Worm (Caenorhabditis elegans) whole organism, late embryonic: ENCODE data around the gene tbx-38.

Source experiments
- K02D7.2 ChIP-seq: sonication (generic microtip); optimal IDR thresholded peaks from 2 replicates; lab custom pipeline; 2017; ENCODE audit warnings: mild to moderate bottlenecking, missing genetic modification characterization, missing compliant biosample characterization
- K09A11.1 ChIP-seq: sonication (generic microtip); optimal IDR thresholded peaks from 2 replicates; lab custom pipeline; 2017; ENCODE audit warnings: antibody characterized with exemption, mild to moderate bottlenecking, missing genetic modification characterization, missing compliant biosample characterization; ENCODE audit not compliant: insufficient read depth
- T23F11.4 ChIP-seq: fragments of 200-800 bp; sonication (Bioruptor generic); optimal IDR thresholded peaks from 2 replicates; lab custom pipeline; 2018; ENCODE audit warnings: mild to moderate bottlenecking, missing genetic modification characterization, missing compliant biosample characterization
- Y22D7AL.16 ChIP-seq: sonication (generic microtip); optimal IDR thresholded peaks from 2 replicates; lab custom pipeline; 2016; ENCODE audit warnings: missing genetic modification characterization, missing compliant biosample characterization
- ahr-1 ChIP-seq: sonication (generic microtip); optimal IDR thresholded peaks from 2 replicates; lab custom pipeline; 2016; ENCODE audit warnings: missing genetic modification characterization, missing compliant biosample characterization
- ceh-18 ChIP-seq: sonication (generic microtip); optimal IDR thresholded peaks from 2 replicates; lab custom pipeline; 2016; ENCODE audit warnings: missing genetic modification characterization, missing compliant biosample characterization
- ceh-19 ChIP-seq: fragments of 200-800 bp; sonication (Bioruptor generic); optimal IDR thresholded peaks from 2 replicates; lab custom pipeline; 2018; ENCODE audit warnings: mild to moderate bottlenecking, missing genetic modification characterization, missing compliant biosample characterization
- ceh-2 ChIP-seq: sonication (generic microtip); optimal IDR thresholded peaks from 2 replicates; lab custom pipeline; 2016; ENCODE audit warnings: missing genotype, missing genetic modification characterization, missing compliant biosample characterization
- ceh-24 ChIP-seq: sonication (generic microtip); optimal IDR thresholded peaks from 2 replicates; lab custom pipeline; 2016; ENCODE audit warnings: mild to moderate bottlenecking, missing genetic modification characterization, missing compliant biosample characterization
- ceh-30 ChIP-seq: fragments of 150-350 bp; optimal IDR thresholded peaks from 2 replicates; lab custom pipeline; 2014; ENCODE audit warnings: missing biosample characterization, missing genetic modification characterization
- ceh-31 ChIP-seq: sonication (generic microtip); optimal IDR thresholded peaks from 2 replicates; lab custom pipeline; 2016; ENCODE audit warnings: missing genetic modification characterization, missing compliant biosample characterization
- ceh-34 ChIP-seq: sonication (generic microtip); optimal IDR thresholded peaks from 2 replicates; lab custom pipeline; 2016; ENCODE audit warnings: mild to moderate bottlenecking, missing genetic modification characterization, missing compliant biosample characterization
- ceh-45 ChIP-seq: fragments of 200-800 bp; sonication (Bioruptor generic); IDR thresholded peaks from 2 replicates; pipeline ENCODE4 v1.3.6; 2022; ENCODE audit warnings: missing genetic modification reagents, missing genetic modification characterization, missing compliant biosample characterization
- ceh-6 ChIP-seq: fragments of 200-800 bp; sonication (Bioruptor generic); optimal IDR thresholded peaks from 2 replicates; lab custom pipeline; 2018; ENCODE audit warnings: mild to moderate bottlenecking, missing genetic modification characterization, missing compliant biosample characterization
- ceh-9 ChIP-seq: sonication (generic microtip); optimal IDR thresholded peaks from 2 replicates; lab custom pipeline; 2016; ENCODE audit warnings: mild to moderate bottlenecking, missing genetic modification characterization, inconsistent platforms, missing compliant biosample characterization
- dve-1 ChIP-seq: sonication (generic microtip); optimal IDR thresholded peaks from 2 replicates; lab custom pipeline; 2017; ENCODE audit warnings: antibody characterized with exemption, mild to moderate bottlenecking, missing genetic modification characterization, missing compliant biosample characterization
- elt-2 ChIP-seq: sonication (generic microtip); optimal IDR thresholded peaks from 2 replicates; lab custom pipeline; 2016; ENCODE audit warnings: missing genetic modification reagents, missing genetic modification characterization, missing compliant biosample characterization
- elt-4 ChIP-seq: sonication (generic microtip); optimal IDR thresholded peaks from 2 replicates; lab custom pipeline; 2016; ENCODE audit warnings: missing genetic modification characterization, missing compliant biosample characterization
- fax-1 ChIP-seq: sonication (generic microtip); optimal IDR thresholded peaks from 2 replicates; lab custom pipeline; 2016; ENCODE audit warnings: missing genotype, missing genetic modification characterization, missing compliant biosample characterization
- fkh-10 ChIP-seq: fragments of 150-350 bp; optimal IDR thresholded peaks from 2 replicates; lab custom pipeline; 2014; ENCODE audit warnings: missing biosample characterization, missing genetic modification reagents, missing genetic modification characterization
- gmeb-2 ChIP-seq: sonication (generic microtip); optimal IDR thresholded peaks from 2 replicates; lab custom pipeline; 2016; ENCODE audit warnings: missing genetic modification characterization, inconsistent platforms, missing compliant biosample characterization
- hlh-8 ChIP-seq: sonication (generic microtip); optimal IDR thresholded peaks from 2 replicates; lab custom pipeline; 2016; ENCODE audit warnings: missing genotype, missing genetic modification characterization, missing compliant biosample characterization
- lin-11 ChIP-seq: fragments of 200-800 bp; sonication (Bioruptor generic); optimal IDR thresholded peaks from 2 replicates; lab custom pipeline; 2018; ENCODE audit warnings: mild to moderate bottlenecking, missing genetic modification characterization, missing compliant biosample characterization
- madf-2 ChIP-seq: sonication (generic microtip); optimal IDR thresholded peaks from 2 replicates; lab custom pipeline; 2017; ENCODE audit warnings: missing genetic modification characterization, missing compliant biosample characterization
- mec-3 ChIP-seq: sonication (generic microtip); optimal IDR thresholded peaks from 2 replicates; lab custom pipeline; 2016; ENCODE audit warnings: borderline replicate concordance, missing genetic modification characterization, missing compliant biosample characterization
- npax-4 ChIP-seq: sonication (generic microtip); optimal IDR thresholded peaks from 2 replicates; lab custom pipeline; 2016; ENCODE audit warnings: missing genetic modification characterization, missing compliant biosample characterization
- odd-2 ChIP-seq: sonication (generic microtip); optimal IDR thresholded peaks from 2 replicates; lab custom pipeline; 2017; ENCODE audit warnings: antibody characterized with exemption, mild to moderate bottlenecking, missing genetic modification characterization, missing compliant biosample characterization
- pag-3 ChIP-seq: sonication (generic microtip); optimal IDR thresholded peaks from 2 replicates; lab custom pipeline; 2016; ENCODE audit warnings: missing compliant biosample characterization, missing genetic modification characterization, borderline replicate concordance
- pax-1 ChIP-seq: fragments of 150-350 bp; optimal IDR thresholded peaks from 2 replicates; lab custom pipeline; 2014; ENCODE audit warnings: missing biosample characterization, missing genetic modification characterization
- sdc-2 ChIP-seq: sonication (generic microtip); optimal IDR thresholded peaks from 2 replicates; lab custom pipeline; 2016; ENCODE audit warnings: missing genotype, missing genetic modification characterization, missing compliant biosample characterization
- tbx-7 ChIP-seq: sonication (generic microtip); optimal IDR thresholded peaks from 2 replicates; lab custom pipeline; 2016; ENCODE audit warnings: missing genotype, missing genetic modification characterization, missing compliant biosample characterization
- unc-3 ChIP-seq, 2 experiments: fragments of 200-800 bp in 1 of 2; sonication (Bioruptor generic) in 1 of 2; sonication (generic microtip) in 1 of 2; conservative IDR thresholded peaks in 1 of 2; optimal IDR thresholded peaks in 1 of 2; 2 replicates each; pipeline versions ENCODE4 v1.3.6 to Lab custom; 2016 to 2022; ENCODE audit warnings: missing compliant biosample characterization in 2 of 2, missing genetic modification characterization in 2 of 2, missing genetic modification reagents in 1 of 2
- unc-42 ChIP-seq: sonication (generic microtip); optimal IDR thresholded peaks from 2 replicates; lab custom pipeline; 2016; ENCODE audit warnings: missing genotype, missing genetic modification characterization, missing compliant biosample characterization
- unc-55 ChIP-seq: sonication (generic microtip); optimal IDR thresholded peaks from 2 replicates; lab custom pipeline; 2017; ENCODE audit warnings: missing biosample characterization, missing genetic modification reagents, missing genetic modification characterization
- unc-86 ChIP-seq: sonication (generic microtip); optimal IDR thresholded peaks from 2 replicates; lab custom pipeline; 2016; ENCODE audit warnings: missing genetic modification characterization, missing compliant biosample characterization
- ztf-16 ChIP-seq: sonication (generic microtip); optimal IDR thresholded peaks from 2 replicates; lab custom pipeline; 2017; ENCODE audit warnings: missing genetic modification characterization, missing compliant biosample characterization

Gene tbx-38

ce11 chrIII:11785961-11786360 lies at the start of gene tbx-38:
Gene tbx-38 (minus strand): TSS chrIII:11786061.
- TF ChIP-seq ceh-24 (tag; lab: Kevin White, UChicago): no peak
- no peak for TF ChIP-seq fax-1 (tag; lab: Kevin White, UChicago)
- TF ChIP-seq K09A11.1 (tag; lab: Kevin White, UChicago): no peak
- no peak for TF ChIP-seq ceh-45 (GFP tag; lab: Robert Waterston, UW)
- TF ChIP-seq madf-2 (tag; lab: Kevin White, UChicago): no peak
- TF ChIP-seq elt-4: no peak
- TF ChIP-seq K02D7.2 (tag; lab: Kevin White, UChicago): no peak
- no peak for TF ChIP-seq pag-3
- no peak for TF ChIP-seq T23F11.4 (GFP tag; lab: Kevin White, UChicago)
- no peak for TF ChIP-seq sdc-2 (tag; lab: Kevin White, UChicago)
- TF ChIP-seq ceh-30 (tag; lab: Kevin White, UChicago): no peak
- TF ChIP-seq hlh-8: no peak
- no peak for TF ChIP-seq ztf-16 (tag; lab: Kevin White, UChicago)
- no peak for TF ChIP-seq pax-1 (tag; lab: Kevin White, UChicago)
- no peak for TF ChIP-seq ahr-1 (tag; lab: Kevin White, UChicago)
- no peak for TF ChIP-seq npax-4 (tag; lab: Kevin White, UChicago)

- TF ChIP-seq unc-3 (GFP tag; conservative IDR thresholded peaks at IDR 0.05; lab: Robert Waterston, UW) (no peak), unc-3 (tag; optimal IDR thresholded peaks at IDR 0.05; lab: Kevin White, UChicago) (no peak), dve-1 (no peak), elt-2 (tag; lab: Kevin White, UChicago) (no peak), lin-11 (tag; lab: Kevin White, UChicago) (no peak), ceh-45 (GFP tag; lab: Robert Waterston, UW) (no peak), gmeb-2 (tag; lab: Kevin White, UChicago) (no peak), elt-4 (no peak), ceh-2 (tag; lab: Kevin White, UChicago) (no peak), unc-55 (GFP tag; lab: Kevin White, UChicago) (no peak), tbx-7 (tag; lab: Kevin White, UChicago) (no peak), fkh-10 (no peak), ceh-24 (tag; lab: Kevin White, UChicago) (no peak), K09A11.1 (tag; lab: Kevin White, UChicago) (no peak), ceh-6 (GFP tag; lab: Kevin White, UChicago) (no peak), T23F11.4 (GFP tag; lab: Kevin White, UChicago) (no peak), Y22D7AL.16 (tag; lab: Kevin White, UChicago) (no peak), ceh-19 (GFP tag; lab: Kevin White, UChicago) (no peak), unc-42 (tag; lab: Kevin White, UChicago) (no peak), ceh-31 (tag; lab: Kevin White, UChicago) (no peak)
- TF ChIP-seq, all 69 proteins: peak for 0
Observed at ce11 chrIII:11834783-11835182, 48.9 kb upstream of the tbx-38 start.

- TF ChIP-seq gmeb-2 (tag; lab: Kevin White, UChicago) (no peak), ceh-18 (tag; lab: Kevin White, UChicago) (no peak)
Observed at ce11 chrIII:11834168-11834567, 48.3 kb upstream of the tbx-38 start.

ce11 chrIII:11833449-11833848 lies 47.6 kb upstream of the tbx-38 start:
- TF ChIP-seq unc-86 (tag; lab: Kevin White, UChicago) (no peak), unc-55 (GFP tag; lab: Kevin White, UChicago) (no peak), T23F11.4 (GFP tag; lab: Kevin White, UChicago) (no peak), ceh-34 (tag; lab: Kevin White, UChicago) (no peak), odd-2 (no peak), ceh-9 (no peak), mec-3 (no peak)
- TF ChIP-seq, all 69 proteins: peak for 0
